Fruit fly (Drosophila melanogaster) whole organism, embryonic: ENCODE data around the gene CG2865.

ENCODE experiments used
- Adf1 ChIP-seq: fragments of 200-800 bp; sonication (Bioruptor generic); IDR thresholded peaks from 2 replicates; pipeline ENCODE4 v1.3.6; 2022; ENCODE audit warnings: missing biosample characterization, missing genetic modification characterization
- Blimp-1 ChIP-seq: fragments of 200-800 bp; sonication (Bioruptor generic); optimal IDR thresholded peaks from 3 replicates; lab custom pipeline; 2018; ENCODE audit warnings: missing biosample characterization, missing genetic modification characterization, mild to moderate bottlenecking, moderate library complexity, missing genetic modification reagents
- CG10543 ChIP-seq: fragments of 200-800 bp; sonication (Bioruptor generic); optimal IDR thresholded peaks from 3 replicates; lab custom pipeline; 2017; ENCODE audit warnings: missing biosample characterization, mild to moderate bottlenecking, missing genetic modification characterization, moderate library complexity
- CG11247 ChIP-seq: fragments of 200-800 bp; sonication (Bioruptor generic); IDR thresholded peaks from 2 replicates; pipeline ENCODE4 v1.3.6; 2022; ENCODE audit warnings: missing biosample characterization, missing genetic modification characterization
- CG12659 ChIP-seq: fragments of 200-800 bp; sonication (Bioruptor generic); optimal IDR thresholded peaks from 3 replicates; lab custom pipeline; 2017; ENCODE audit warnings: mild to moderate bottlenecking, missing biosample characterization, missing genetic modification reagents, missing genetic modification characterization
- CG13775 ChIP-seq: fragments of 200-800 bp; sonication (Bioruptor generic); optimal IDR thresholded peaks from 3 replicates; lab custom pipeline; 2017; ENCODE audit warnings: missing biosample characterization, mild to moderate bottlenecking, missing genetic modification characterization
- CG14710 ChIP-seq: fragments of 200-800 bp; sonication (Bioruptor generic); optimal IDR thresholded peaks from 3 replicates; lab custom pipeline; 2019; ENCODE audit warnings: missing biosample characterization, mild to moderate bottlenecking, missing genetic modification characterization, moderate library complexity
- CG14965 ChIP-seq: fragments of 200-800 bp; sonication (Bioruptor generic); optimal IDR thresholded peaks from 2 replicates; lab custom pipeline; 2016; ENCODE audit warnings: missing biosample characterization, missing genetic modification characterization, borderline replicate concordance
- CG15269 ChIP-seq: fragments of 200-800 bp; sonication (Bioruptor generic); optimal IDR thresholded peaks from 2 replicates; lab custom pipeline; 2018; ENCODE audit warnings: missing biosample characterization, mild to moderate bottlenecking, missing genetic modification characterization, moderate library complexity
- CG1529 ChIP-seq: fragments of 200-800 bp; sonication (Bioruptor generic); optimal IDR thresholded peaks from 3 replicates; lab custom pipeline; 2018; ENCODE audit warnings: missing biosample characterization, missing genetic modification characterization
- CG1832 ChIP-seq: fragments of 200-800 bp; sonication (Bioruptor generic); optimal IDR thresholded peaks from 2 replicates; lab custom pipeline; 2017; ENCODE audit warnings: missing biosample characterization, mild to moderate bottlenecking, missing genetic modification characterization, inconsistent platforms
- CG18599 ChIP-seq: fragments of 200-800 bp; sonication (Bioruptor generic); optimal IDR thresholded peaks from 3 replicates; lab custom pipeline; 2017; ENCODE audit warnings: missing biosample characterization, missing genetic modification characterization, mild to moderate bottlenecking, moderate library complexity, missing genetic modification reagents
- CG18764 ChIP-seq: fragments of 200-800 bp; sonication (Bioruptor generic); optimal IDR thresholded peaks from 3 replicates; lab custom pipeline; 2016; ENCODE audit warnings: missing biosample characterization, missing genetic modification characterization
- CG2120 ChIP-seq: fragments of 200-800 bp; sonication (Bioruptor generic); optimal IDR thresholded peaks from 3 replicates; lab custom pipeline; 2016; ENCODE audit warnings: missing biosample characterization, missing genetic modification characterization
- CG34376 ChIP-seq: fragments of 200-800 bp; sonication (Bioruptor generic); optimal IDR thresholded peaks from 2 replicates; lab custom pipeline; 2018; ENCODE audit warnings: missing biosample characterization, mild to moderate bottlenecking, missing genetic modification characterization
- CG42726 ChIP-seq: fragments of 200-800 bp; sonication (Bioruptor generic); IDR thresholded peaks from 2 replicates; pipeline ENCODE4 v1.3.6; 2022; ENCODE audit warnings: missing biosample characterization, missing genetic modification characterization; ENCODE audit not compliant: partially characterized antibody
- CG4424 ChIP-seq: fragments of 200-800 bp; sonication (Bioruptor generic); optimal IDR thresholded peaks from 3 replicates; lab custom pipeline; 2016; ENCODE audit warnings: missing biosample characterization, missing genetic modification characterization
- CG4707 ChIP-seq: fragments of 200-800 bp; sonication (Bioruptor generic); optimal IDR thresholded peaks from 2 replicates; lab custom pipeline; 2018; ENCODE audit warnings: missing biosample characterization, mild to moderate bottlenecking, missing genetic modification characterization, moderate library complexity
- CG7745 ChIP-seq: fragments of 200-800 bp; sonication (Bioruptor generic); optimal IDR thresholded peaks from 2 replicates; lab custom pipeline; 2018; ENCODE audit warnings: missing biosample characterization, mild to moderate bottlenecking, missing genetic modification characterization, moderate library complexity
- CG8089 ChIP-seq: fragments of 200-800 bp; sonication (Bioruptor generic); optimal IDR thresholded peaks from 3 replicates; lab custom pipeline; 2016; ENCODE audit warnings: missing biosample characterization, missing genetic modification characterization
- CG8290 ChIP-seq, 3 experiments: fragments of 200-800 bp; sonication (Bioruptor generic); optimal IDR thresholded peaks; 2 replicates each; lab custom pipeline; 2016 to 2019; ENCODE audit warnings: missing biosample characterization in 3 of 3, missing genetic modification characterization in 3 of 3, mild to moderate bottlenecking in 2 of 3, moderate library complexity in 1 of 3
- CG8359 ChIP-seq: fragments of 200-800 bp; sonication (Bioruptor generic); optimal IDR thresholded peaks from 2 replicates; lab custom pipeline; 2017; ENCODE audit warnings: missing biosample characterization, mild to moderate bottlenecking, missing genetic modification characterization, borderline replicate concordance
- CHES-1-like ChIP-seq: fragments of 200-800 bp; sonication (Bioruptor generic); optimal IDR thresholded peaks from 2 replicates; lab custom pipeline; 2016; ENCODE audit warnings: missing biosample characterization, missing genetic modification characterization
- Dip3 ChIP-seq: fragments of 200-800 bp; sonication (Bioruptor generic); optimal IDR thresholded peaks from 3 replicates; lab custom pipeline; 2016; ENCODE audit warnings: missing biosample characterization, missing genetic modification characterization
- Doc3 ChIP-seq: fragments of 200-800 bp; sonication (Bioruptor generic); IDR thresholded peaks from 3 replicates; pipeline ENCODE4 v1.3.6; 2022; ENCODE audit warnings: missing biosample characterization, missing genetic modification characterization; ENCODE audit not compliant: partially characterized antibody
- E2f2 ChIP-seq: fragments of 200-800 bp; sonication (Bioruptor generic); IDR thresholded peaks from 2 replicates; pipeline ENCODE4 v1.3.6; 2022; ENCODE audit warnings: missing biosample characterization, missing genetic modification characterization
- Hmr ChIP-seq: fragments of 200-800 bp; sonication (Bioruptor generic); optimal IDR thresholded peaks from 3 replicates; lab custom pipeline; 2017; ENCODE audit warnings: mild to moderate bottlenecking, missing biosample characterization, missing genetic modification reagents, missing genetic modification characterization
- Hmx ChIP-seq: fragments of 200-800 bp; sonication (Bioruptor generic); optimal IDR thresholded peaks from 2 replicates; lab custom pipeline; 2016; ENCODE audit warnings: missing biosample characterization, missing genetic modification characterization
- Lhr ChIP-seq: fragments of 200-800 bp; sonication (Bioruptor generic); optimal IDR thresholded peaks from 3 replicates; lab custom pipeline; 2017; ENCODE audit warnings: mild to moderate bottlenecking, missing biosample characterization, missing genetic modification reagents, missing genetic modification characterization
- Max ChIP-seq: fragments of 200-800 bp; sonication (Bioruptor generic); optimal IDR thresholded peaks from 2 replicates; lab custom pipeline; 2016; ENCODE audit warnings: missing biosample characterization, mild to moderate bottlenecking, missing genetic modification characterization
- NFAT ChIP-seq: fragments of 200-800 bp; sonication (Bioruptor generic); IDR thresholded peaks from 2 replicates; pipeline ENCODE4 v1.3.6; 2022; ENCODE audit warnings: missing biosample characterization, missing genetic modification characterization
- Rfx ChIP-seq: fragments of 200-800 bp; sonication (Bioruptor generic); IDR thresholded peaks from 2 replicates; pipeline ENCODE4 v1.3.6; 2022; ENCODE audit warnings: missing biosample characterization, missing genetic modification characterization
- Side ChIP-seq: fragments of 200-800 bp; sonication (Bioruptor generic); optimal IDR thresholded peaks from 2 replicates; lab custom pipeline; 2016; ENCODE audit warnings: missing biosample characterization, missing genetic modification characterization
- Sry-β ChIP-seq: fragments of 200-800 bp; sonication (Bioruptor generic); optimal IDR thresholded peaks from 2 replicates; lab custom pipeline; 2018; ENCODE audit warnings: missing biosample characterization, mild to moderate bottlenecking, missing genetic modification characterization, moderate library complexity
- Sry-δ ChIP-seq: fragments of 200-800 bp; sonication (Bioruptor generic); optimal IDR thresholded peaks from 2 replicates; lab custom pipeline; 2016; ENCODE audit warnings: missing biosample characterization, missing genetic modification characterization
- Usf ChIP-seq: fragments of 200-800 bp; sonication (Bioruptor generic); optimal IDR thresholded peaks from 2 replicates; lab custom pipeline; 2017; ENCODE audit warnings: missing genotype, missing biosample characterization, missing genetic modification characterization
- amos ChIP-seq: fragments of 200-800 bp; sonication (Bioruptor generic); IDR thresholded peaks from 2 replicates; pipeline ENCODE4 v1.3.6; 2022; ENCODE audit warnings: missing biosample characterization, missing genetic modification characterization; ENCODE audit not compliant: partially characterized antibody
- ftz-f1 ChIP-seq: fragments of 200-800 bp; sonication (Bioruptor generic); optimal IDR thresholded peaks from 2 replicates; lab custom pipeline; 2016; ENCODE audit warnings: missing biosample characterization, missing genetic modification characterization
- gfzf ChIP-seq: fragments of 200-800 bp; sonication (Bioruptor generic); optimal IDR thresholded peaks from 2 replicates; lab custom pipeline; 2016; ENCODE audit warnings: missing biosample characterization, mild to moderate bottlenecking, missing genetic modification characterization, moderate library complexity
- hb ChIP-seq: fragments of 200-800 bp; sonication (Bioruptor generic); IDR thresholded peaks from 3 replicates; pipeline ENCODE4 v1.3.6; 2022; ENCODE audit warnings: missing biosample characterization, missing genetic modification characterization; ENCODE audit not compliant: partially characterized antibody
- knrl ChIP-seq: fragments of 200-800 bp; sonication (Bioruptor generic); IDR thresholded peaks from 3 replicates; pipeline ENCODE4 v1.3.6; 2022; ENCODE audit warnings: missing biosample characterization, missing genetic modification characterization; ENCODE audit not compliant: partially characterized antibody
- lilli ChIP-seq: fragments of 200-800 bp; sonication (Bioruptor generic); optimal IDR thresholded peaks from 3 replicates; lab custom pipeline; 2016; ENCODE audit warnings: missing biosample characterization, missing genetic modification characterization
- nerfin-2 ChIP-seq: fragments of 200-800 bp; sonication (Bioruptor generic); IDR thresholded peaks from 2 replicates; pipeline ENCODE4 v1.3.6; 2022; ENCODE audit warnings: missing biosample characterization, missing genetic modification characterization; ENCODE audit not compliant: partially characterized antibody
- p53 ChIP-seq: fragments of 200-800 bp; sonication (Bioruptor generic); optimal IDR thresholded peaks from 2 replicates; lab custom pipeline; 2016; ENCODE audit warnings: missing biosample characterization, missing genetic modification characterization
- pnt ChIP-seq: fragments of 200-800 bp; sonication (Bioruptor generic); optimal IDR thresholded peaks from 3 replicates; lab custom pipeline; 2016; ENCODE audit warnings: missing biosample characterization, missing genetic modification characterization
- toy ChIP-seq: fragments of 200-800 bp; sonication (Bioruptor generic); IDR thresholded peaks from 2 replicates; pipeline ENCODE4 v1.3.6; 2022; ENCODE audit warnings: missing biosample characterization, missing genetic modification characterization
- tx ChIP-seq: fragments of 200-800 bp; sonication (Bioruptor generic); optimal IDR thresholded peaks from 2 replicates; lab custom pipeline; 2016; ENCODE audit warnings: missing biosample characterization, missing genetic modification characterization
- zfh1 ChIP-seq: fragments of 200-800 bp; sonication (Bioruptor generic); IDR thresholded peaks from 3 replicates; pipeline ENCODE4 v1.3.6; 2022; ENCODE audit warnings: missing biosample characterization, missing genetic modification characterization

CG2865 gene

dm6 chrX:2340009-2340733 is 47.0 kb upstream of the CG2865 start:
- TF ChIP-seq nerfin-2 (GFP tag; lab: Robert Waterston, UW) (peak; percentile 63; the same call in 1 of the 2 replicates), pnt (GFP tag; lab: Kevin White, UChicago) (no peak), CG7745 (tag; lab: Kevin White, UChicago) (no peak), Hmr (GFP tag; lab: Kevin White, UChicago) (peak; percentile 68), CG8089 (GFP tag; lab: Kevin White, UChicago) (peak; percentile 30), CG8290 (GFP tag; optimal IDR thresholded peaks at IDR 0.05; lab: Kevin White, UChicago) (peak; percentile 58), CG8290 (tag; optimal IDR thresholded peaks at IDR 0.05; lab: Kevin White, UChicago) (no peak), CG2120 (peak; percentile 27), CG15269 (no peak), amos (GFP tag; lab: Robert Waterston, UW) (peak; percentile 69), E2f2 (GFP tag; lab: Robert Waterston, UW) (peak; percentile 97), tx (GFP tag; lab: Kevin White, UChicago) (no peak), CHES-1-like (GFP tag; lab: Kevin White, UChicago) (peak; percentile 36), Lhr (peak; percentile 65), CG4424 (GFP tag; lab: Kevin White, UChicago) (no peak), NFAT (GFP tag; lab: Robert Waterston, UW) (no peak), CG1529 (GFP tag; lab: Kevin White, UChicago) (no peak), Dip3 (GFP tag; lab: Kevin White, UChicago) (no peak), ftz-f1 (GFP tag; lab: Kevin White, UChicago) (peak; percentile 85), p53 (GFP tag; lab: Kevin White, UChicago) (no peak), Doc3 (GFP tag; lab: Robert Waterston, UW) (no peak), lilli (GFP tag; lab: Kevin White, UChicago) (no peak), Blimp-1 (no peak), CG14710 (tag; lab: Kevin White, UChicago) (peak; percentile 71), CG18599 (GFP tag; lab: Kevin White, UChicago) (no peak), Usf (GFP tag; lab: Kevin White, UChicago) (no peak), Sry-δ (GFP tag; lab: Kevin White, UChicago) (peak; percentile 82), CG8359 (GFP tag; lab: Kevin White, UChicago) (no peak), CG10543 (GFP tag; lab: Kevin White, UChicago) (peak; percentile 2), Rfx (peak; percentile 26; the same call in 1 of the 2 replicates), CG34376 (peak; percentile 23), Adf1 (GFP tag; lab: Robert Waterston, UW) (0 out of 2 replicates have a peak, but pooled peaks have one; percentile 9), CG12659 (peak; percentile 38), toy (GFP tag; lab: Robert Waterston, UW) (no peak), Hmx (no peak), CG11247 (GFP tag; lab: Robert Waterston, UW) (no peak), Sry-β (no peak), CG4707 (GFP tag; lab: Kevin White, UChicago) (no peak), CG18764 (GFP tag; lab: Kevin White, UChicago) (no peak), CG42726 (GFP tag; lab: Robert Waterston, UW) (no peak), hb (GFP tag; lab: Robert Waterston, UW) (peak; percentile 77), Max (GFP tag; lab: Kevin White, UChicago) (no peak), knrl (peak; percentile 64), CG13775 (no peak), CG1832 (no peak), Side (no peak), zfh1 (GFP tag; lab: Robert Waterston, UW) (no peak), gfzf (GFP tag; lab: Kevin White, UChicago) (peak; percentile 54), CG14965 (GFP tag; lab: Kevin White, UChicago) (peak; percentile 76)
